Worm (Caenorhabditis elegans) whole organism, L4/young adult: Measurements from ENCODE around the gene F46F5.13.

Experiments
- W03F9.2 ChIP-seq: fragments of 150-350 bp; optimal IDR thresholded peaks from 2 replicates; lab custom pipeline; 2014; ENCODE audit warnings: missing biosample characterization, missing genetic modification characterization
- him-1 ChIP-seq: sonication (generic microtip); optimal IDR thresholded peaks from 2 replicates; lab custom pipeline; 2016; ENCODE audit warnings: missing genotype, missing genetic modification reagents, missing genetic modification characterization, missing compliant biosample characterization

DNA sequence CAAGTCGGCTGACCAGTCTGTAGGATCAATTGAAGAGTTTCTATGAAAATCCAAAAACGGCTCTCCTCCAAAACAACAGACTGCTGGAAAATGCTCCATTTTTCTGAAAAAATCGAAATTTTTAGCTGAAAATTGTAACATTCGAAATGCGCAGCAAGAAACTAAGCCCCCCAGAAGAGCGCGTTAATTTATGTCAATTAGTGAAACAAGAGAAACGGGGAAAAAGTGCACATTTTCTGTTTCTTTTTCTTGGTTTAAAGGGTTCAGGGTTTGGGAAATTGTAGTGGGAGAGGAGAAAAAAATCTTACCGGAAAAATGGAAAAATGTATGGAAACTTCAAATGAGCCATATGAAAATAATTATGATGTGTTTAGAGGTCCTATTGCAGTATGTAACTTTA is 37.9 kb upstream of the F46F5.13 start, which contains the start of gene C08G5.7:
- no peak for TF ChIP-seq W03F9.2 (tag; lab: Kevin White, UChicago)
- no peak for TF ChIP-seq him-1
